Worm (Caenorhabditis elegans): ENCODE measurements around the gene F14F8.8.

DNA sequence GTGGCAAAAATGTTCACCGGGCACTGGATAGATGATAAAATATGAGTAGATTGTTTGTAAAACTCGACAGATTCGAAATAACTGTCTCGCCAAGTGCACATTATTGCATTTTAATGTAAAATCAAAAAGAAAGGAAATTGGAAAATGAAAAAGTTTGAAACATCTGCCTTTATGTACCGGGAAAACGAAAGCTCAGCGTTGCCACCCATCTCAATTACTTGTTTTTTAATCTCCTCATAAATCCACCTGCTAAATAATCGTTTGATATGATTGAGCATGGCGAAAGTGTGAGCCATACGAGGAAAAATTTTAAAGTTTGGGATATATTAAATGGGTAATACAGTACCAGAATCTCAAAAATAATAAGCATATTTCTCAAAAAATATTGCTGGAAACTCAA is 44.5 kb upstream of the F14F8.8 start, which contains the start of gene srh-137:
- TF ChIP-seq ama-1 (optimal IDR thresholded peaks at IDR 0.05) = no peak
- no peak for TF ChIP-seq ama-1 (GFP tag; optimal IDR thresholded peaks at IDR 0.05)
- TF ChIP-seq F23B12.7 (tag; optimal IDR thresholded peaks at IDR 0.05; ENCODE audit: insufficient read depth) = no peak
- TF ChIP-seq athp-1 (tag; optimal IDR thresholded peaks at IDR 0.05) = no peak
- no peak for TF ChIP-seq ceh-27 (GFP tag; optimal IDR thresholded peaks at IDR 0.05)
- TF ChIP-seq rcor-1 (GFP tag; IDR thresholded peaks at IDR 0.05) = no peak
- no peak for TF ChIP-seq lin-35 (GFP tag; optimal IDR thresholded peaks at IDR 0.05)
- TF ChIP-seq F57A8.1 (GFP tag; optimal IDR thresholded peaks at IDR 0.05) = no peak
- no peak for TF ChIP-seq hmg-20 (GFP tag; IDR thresholded peaks at IDR 0.05)
- TF ChIP-seq dpl-1 (GFP tag; optimal IDR thresholded peaks at IDR 0.05) = no peak
- no peak for TF ChIP-seq bed-2 (GFP tag; IDR thresholded peaks at IDR 0.05)
- TF ChIP-seq lin-26 (GFP tag; IDR thresholded peaks at IDR 0.05) = no peak

Measured in whole organism, young adult.